Fruit fly (Drosophila melanogaster) S2 (cell line): ENCODE results near the gene CG12517.

Experiments
- CG8478 ChIP-seq: fragments of >200 bp; optimal IDR thresholded peaks from 2 replicates; lab custom pipeline; 2018
- CTCF ChIP-seq, 2 experiments: fragments of >200 bp; optimal IDR thresholded peaks; 2 replicates each; lab custom pipeline; 2018

- TF ChIP-seq CG8478 (lab: Kevin White, UChicago) (no peak), CTCF (optimal IDR thresholded peaks at IDR 0.05; lab: Kevin White, UChicago) (no peak)
Observed at dm6 chr2L:10901685-10902084, 31.7 kb downstream of the CG12517 start, which contains the start of gene CG14070.
